Fruit fly (Drosophila melanogaster): Measurements from ENCODE around the gene CG9117.

Gene CG9117

dm6 chr2L:6072124-6072523 is 34.4 kb upstream of the CG9117 start:
- TF ChIP-seq CG17801 (GFP tag; optimal IDR thresholded peaks at IDR 0.05; ENCODE audit: partially characterized antibody): no peak

DNA sequence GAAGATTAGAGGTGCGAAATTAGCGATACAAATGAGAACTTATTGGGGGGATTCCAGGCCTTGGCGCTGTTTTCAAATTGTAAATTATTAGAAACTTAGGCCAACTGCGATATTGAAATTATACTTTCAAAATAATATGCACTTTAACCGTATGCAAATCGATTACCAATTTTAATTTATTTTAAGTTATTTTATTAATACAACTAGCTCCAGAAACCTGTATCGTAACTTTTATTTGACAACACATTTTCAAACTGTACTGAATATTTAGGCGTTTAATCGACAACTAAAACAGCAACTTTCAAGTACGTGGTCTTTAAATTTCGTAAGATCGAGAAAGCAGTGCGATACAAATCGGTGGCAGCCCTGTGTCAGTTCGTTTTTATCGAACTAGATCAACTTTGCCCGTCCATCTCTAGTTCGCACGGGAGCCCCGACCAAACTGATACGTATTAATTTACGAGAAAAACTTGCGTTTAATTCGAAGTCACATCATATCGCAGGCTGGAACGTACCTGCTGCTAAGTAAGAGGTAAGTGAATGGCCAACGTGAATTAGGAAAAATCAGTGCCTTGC is 33.0 kb upstream of the CG9117 start, which contains the start of the genes CG9154 and Kr-h2:
CG9154 (minus strand) TSS at position 31 of the 576 bp plus-strand sequence.
Kr-h2 (plus strand) TSS at position 335 of the 576 bp plus-strand sequence.
- TF ChIP-seq CG17801 (GFP tag; optimal IDR thresholded peaks at IDR 0.05; ENCODE audit: partially characterized antibody): no peak

- no peak for TF ChIP-seq CG17801 (GFP tag; optimal IDR thresholded peaks at IDR 0.05; ENCODE audit: partially characterized antibody)
Measured at dm6 chr2L:6068544-6069251, 31.0 kb upstream of the CG9117 start, which contains the start of the genes CG9150 and Pfdn1. CG9150 (minus strand) TSS chr2L:6068594. Pfdn1 (plus strand) TSS chr2L:6069079.

dm6 chr2L:6065823-6066222 is 28.1 kb upstream of the CG9117 start, which contains the start of the genes Fbw5 and CG9147:
Fbw5 (minus strand) TSS chr2L:6065953.
CG9147 (plus strand) TSS chr2L:6065997.
- peak; percentile 99 for TF ChIP-seq CG17801 (GFP tag; optimal IDR thresholded peaks at IDR 0.05; ENCODE audit: partially characterized antibody)

DNA sequence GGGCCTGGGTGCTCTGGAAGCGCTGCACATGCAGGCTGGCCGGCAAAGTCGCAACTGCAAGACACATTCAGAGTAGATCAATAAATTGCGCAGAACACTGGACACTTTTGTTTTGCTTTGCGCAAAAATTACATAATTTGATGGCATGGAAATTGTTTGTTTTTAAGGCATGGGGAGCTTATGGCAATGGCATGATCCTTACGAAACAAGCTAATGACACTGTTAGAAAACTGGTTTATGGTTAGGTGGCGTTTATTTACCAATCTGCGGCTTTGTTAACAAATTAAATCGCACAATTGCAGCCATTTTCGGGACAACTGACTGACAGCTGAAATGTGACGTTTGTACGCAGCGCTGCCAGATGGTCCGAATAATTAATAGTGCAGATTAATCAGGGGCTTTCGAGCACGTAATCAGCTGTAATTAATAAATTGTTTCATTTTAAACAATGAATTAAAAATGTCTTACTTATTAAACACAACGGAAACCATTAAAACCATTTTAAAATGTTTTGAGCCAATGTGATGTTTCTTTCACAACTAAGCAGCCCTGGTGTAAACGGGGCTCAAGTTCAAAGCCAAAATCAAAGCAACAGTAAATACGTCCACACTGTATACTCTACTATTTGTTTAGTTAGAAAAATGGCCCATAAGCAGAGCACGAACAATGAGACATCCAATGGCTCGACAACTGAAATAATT is 24.8 kb upstream of the CG9117 start, which contains the start of the genes ND-51 and CG13994:
ND-51 (minus strand) TSS at position 376 of the 701 bp plus-strand sequence.
CG13994 (plus strand) TSS at position 608 of the 701 bp plus-strand sequence.
- TF ChIP-seq CG17801 (GFP tag; optimal IDR thresholded peaks at IDR 0.05; ENCODE audit: partially characterized antibody): peak; percentile 83

dm6 chr2L:6060210-6060609 is 22.5 kb upstream of the CG9117 start, which contains the start of gene CG34180:
CG34180 (plus strand) TSS chr2L:6060510.
- no peak for TF ChIP-seq CG17801 (GFP tag; optimal IDR thresholded peaks at IDR 0.05; ENCODE audit: partially characterized antibody)

dm6 chr2L:6053874-6054469 is 16.3 kb upstream of the CG9117 start, which contains the start of gene CG13995:
CG13995 (plus strand) TSS chr2L:6054302.
- TF ChIP-seq CG17801 (GFP tag; optimal IDR thresholded peaks at IDR 0.05; ENCODE audit: partially characterized antibody): no peak

DNA sequence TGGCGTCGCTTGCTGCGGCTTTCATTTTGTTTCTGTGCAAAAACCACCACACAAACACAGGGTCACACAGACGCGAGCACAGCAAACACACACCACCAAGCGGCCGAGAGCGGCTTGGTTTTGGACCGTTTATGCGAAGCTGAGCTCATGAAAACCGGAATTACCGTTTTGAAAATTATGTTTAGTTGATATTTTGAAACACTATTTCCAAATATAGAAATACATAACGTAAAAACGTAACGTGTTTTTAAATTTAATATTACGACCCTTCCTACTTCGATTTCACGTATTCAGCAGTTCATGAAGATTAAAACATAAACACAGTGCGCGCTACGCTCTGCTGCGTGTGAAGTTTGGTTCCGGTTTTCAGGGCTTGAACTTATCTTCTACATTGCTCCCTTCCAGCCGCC is 13.5 kb upstream of the CG9117 start:
- TF ChIP-seq CG17801 (GFP tag; optimal IDR thresholded peaks at IDR 0.05; ENCODE audit: partially characterized antibody): peak; percentile 96

- no peak for TF ChIP-seq CG17801 (GFP tag; optimal IDR thresholded peaks at IDR 0.05; ENCODE audit: partially characterized antibody)
Measured at dm6 chr2L:6050575-6050974, 12.9 kb upstream of the CG9117 start, which contains the start of gene CG9135. CG9135 (plus strand) TSS chr2L:6050800.

- no peak for TF ChIP-seq CG17801 (GFP tag; optimal IDR thresholded peaks at IDR 0.05; ENCODE audit: partially characterized antibody)
Measured at dm6 chr2L:6048542-6048941, 10.8 kb upstream of the CG9117 start, which contains the start of the genes CG34179 and slmo. CG34179 (minus strand) TSS chr2L:6048706. slmo (minus strand) TSS chr2L:6048706.

DNA sequence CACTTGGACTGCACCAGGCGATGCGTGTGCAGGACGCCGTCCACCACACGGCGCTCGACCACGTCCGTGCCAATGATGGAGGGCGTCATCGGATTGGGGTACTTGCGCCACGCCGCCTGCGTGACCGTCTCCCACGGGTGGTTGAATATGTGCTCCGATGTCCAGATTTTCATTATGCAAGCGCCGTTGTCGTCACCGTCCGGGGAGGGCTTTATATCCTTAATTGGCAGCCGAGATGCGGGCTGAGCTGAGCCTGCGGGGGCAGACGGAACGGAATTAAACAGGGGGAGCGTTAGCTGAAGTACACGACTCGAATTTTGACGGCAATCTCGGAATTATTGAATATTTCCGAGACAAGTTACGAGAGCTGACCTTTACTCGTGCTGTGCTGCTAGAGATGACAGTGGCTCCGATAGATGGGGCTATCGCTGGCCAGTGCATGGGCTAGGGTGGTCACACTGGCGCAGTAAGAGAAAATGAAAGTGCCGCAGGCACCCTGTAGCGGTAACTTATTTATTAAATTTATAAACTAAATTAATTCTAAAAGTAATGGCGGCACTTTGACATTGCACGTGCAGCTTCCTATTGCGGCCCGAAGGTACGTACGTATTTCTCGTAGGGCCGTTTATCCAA is 9.9 kb upstream of the CG9117 start, which contains the start of gene IPIP:
IPIP (plus strand) TSS at position 475 of the 633 bp plus-strand sequence.
- peak; percentile 75 for TF ChIP-seq CG17801 (GFP tag; optimal IDR thresholded peaks at IDR 0.05; ENCODE audit: partially characterized antibody)

DNA sequence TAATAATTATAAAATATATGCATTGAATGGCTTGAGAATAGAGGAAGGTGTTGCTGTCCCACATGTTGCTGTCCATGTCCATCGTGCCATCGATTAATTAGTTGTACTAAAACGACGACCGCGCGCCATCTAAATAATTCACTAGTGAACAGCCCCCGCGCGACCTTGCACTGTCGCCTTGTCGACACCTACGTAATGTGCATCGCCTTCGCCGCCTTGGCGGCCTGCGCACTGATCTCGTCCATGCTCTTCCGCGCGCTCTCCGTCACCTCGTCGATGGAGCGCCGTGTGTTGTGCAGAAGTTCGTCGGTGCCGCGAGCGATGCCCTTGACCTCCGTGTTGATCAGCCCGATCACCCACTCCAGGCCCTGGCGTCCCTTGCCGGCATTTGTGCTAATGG is 9.2 kb upstream of the CG9117 start:
- TF ChIP-seq CG17801 (GFP tag; optimal IDR thresholded peaks at IDR 0.05; ENCODE audit: partially characterized antibody): no peak

DNA sequence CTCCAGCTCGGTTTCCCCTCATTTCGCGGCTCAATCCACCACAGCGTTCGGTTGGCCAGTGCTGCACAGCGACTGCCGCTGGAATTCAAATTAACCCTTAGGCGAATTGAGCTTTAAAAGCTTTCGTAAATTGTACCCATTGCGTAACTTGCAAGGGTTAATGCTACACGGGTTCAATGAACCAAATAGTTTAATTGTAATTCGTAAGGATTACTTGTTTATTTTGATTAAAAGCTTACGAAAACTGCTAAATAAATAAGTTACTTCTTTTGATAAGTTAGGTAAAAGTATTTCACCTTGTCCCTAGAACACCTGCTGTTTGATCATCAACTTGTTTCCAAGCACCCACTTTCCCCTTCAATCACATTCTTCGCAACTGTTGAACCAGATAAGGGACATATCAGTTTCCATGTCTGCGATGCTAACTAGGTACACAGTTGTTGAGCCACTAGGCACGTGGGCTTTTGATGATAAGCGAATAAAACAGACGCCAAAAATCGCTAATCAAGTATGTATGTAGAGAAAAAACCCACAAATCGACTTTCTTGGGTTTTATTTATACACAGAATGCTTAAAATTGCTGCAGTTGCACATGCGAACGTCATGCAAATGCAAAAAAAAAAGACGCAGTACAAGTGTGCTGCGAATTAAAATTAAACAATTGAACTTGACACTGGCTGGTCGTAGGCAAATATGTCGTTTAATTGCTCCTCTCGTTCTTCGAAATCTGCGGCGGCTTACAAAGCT is 8.4 kb upstream of the CG9117 start, which contains the start of gene Pfas:
Pfas (minus strand) TSS at position 79 of the 747 bp plus-strand sequence.
- TF ChIP-seq CG17801 (GFP tag; optimal IDR thresholded peaks at IDR 0.05; ENCODE audit: partially characterized antibody): peak; percentile 67

Data from ovary, adult (tissue).